Fruit fly (Drosophila melanogaster) S2 (cell line): Measurements from ENCODE around the gene CG5541.

Source experiments
- CG8478 ChIP-seq: fragments of >200 bp; optimal IDR thresholded peaks from 2 replicates; lab custom pipeline; 2018
- CTCF ChIP-seq, 2 experiments: fragments of >200 bp; optimal IDR thresholded peaks; 2 replicates each; lab custom pipeline; 2018

The CG5541 gene

dm6 chrX:15043700-15044225 is at the start of gene CG5541:
CG5541 (plus strand) TSS chrX:15044123.
- TF ChIP-seq CTCF (optimal IDR thresholded peaks at IDR 0.05; lab: Kevin White, UChicago) = no peak
- TF ChIP-seq CG8478 (lab: Kevin White, UChicago) = no peak

DNA sequence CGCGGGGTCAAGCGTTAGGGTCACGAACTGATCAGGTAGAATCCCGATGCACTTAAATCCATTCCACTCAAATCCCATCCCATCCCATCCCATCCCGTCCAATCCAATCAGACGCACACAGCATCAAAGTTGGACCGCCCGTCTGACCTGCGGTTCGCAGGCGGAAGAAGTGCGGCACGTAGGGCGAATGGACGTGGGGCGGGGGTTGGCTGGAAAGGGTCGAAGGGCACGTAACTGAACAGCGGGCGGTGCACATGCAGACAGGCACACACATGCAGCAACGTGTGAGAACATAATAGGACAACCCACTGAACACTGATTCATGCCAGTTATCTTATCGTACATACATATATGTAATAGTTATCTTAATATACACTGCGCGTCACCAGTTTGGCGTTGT is 24.5 kb upstream of the CG5541 start:
- no peak for TF ChIP-seq CG8478 (lab: Kevin White, UChicago)
- no peak for TF ChIP-seq CTCF (optimal IDR thresholded peaks at IDR 0.05; lab: Kevin White, UChicago)

DNA sequence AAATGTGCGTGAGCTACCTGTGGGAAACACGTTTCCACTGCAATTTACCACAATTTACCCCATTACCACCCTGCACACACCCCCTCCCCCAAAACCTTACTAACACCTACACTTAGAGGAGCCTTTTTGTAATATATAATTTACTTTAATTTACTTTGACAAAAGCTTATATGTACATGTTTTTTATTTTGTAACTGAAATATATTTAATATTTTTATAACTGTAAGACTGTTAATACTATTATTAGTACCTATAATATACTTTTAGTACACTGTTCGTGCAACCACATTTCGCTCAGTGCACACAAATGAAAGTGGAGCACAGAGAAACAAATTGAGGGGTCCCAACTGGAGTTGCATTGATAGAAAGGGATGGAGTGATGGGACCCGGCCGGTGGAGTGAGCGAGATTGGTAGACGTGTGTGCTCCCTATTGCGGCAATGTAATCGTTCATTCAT is 22.9 kb upstream of the CG5541 start:
- TF ChIP-seq CG8478 (lab: Kevin White, UChicago) = no peak

- TF ChIP-seq CG8478 (lab: Kevin White, UChicago) (no peak), CTCF (optimal IDR thresholded peaks at IDR 0.05; lab: Kevin White, UChicago) (no peak)
Observed at dm6 chrX:15022219-15022618, 21.7 kb upstream of the CG5541 start.

- TF ChIP-seq CTCF (optimal IDR thresholded peaks at IDR 0.05; lab: Kevin White, UChicago) = no peak
Observed at dm6 chrX:15023395-15023794, 20.5 kb upstream of the CG5541 start.

DNA sequence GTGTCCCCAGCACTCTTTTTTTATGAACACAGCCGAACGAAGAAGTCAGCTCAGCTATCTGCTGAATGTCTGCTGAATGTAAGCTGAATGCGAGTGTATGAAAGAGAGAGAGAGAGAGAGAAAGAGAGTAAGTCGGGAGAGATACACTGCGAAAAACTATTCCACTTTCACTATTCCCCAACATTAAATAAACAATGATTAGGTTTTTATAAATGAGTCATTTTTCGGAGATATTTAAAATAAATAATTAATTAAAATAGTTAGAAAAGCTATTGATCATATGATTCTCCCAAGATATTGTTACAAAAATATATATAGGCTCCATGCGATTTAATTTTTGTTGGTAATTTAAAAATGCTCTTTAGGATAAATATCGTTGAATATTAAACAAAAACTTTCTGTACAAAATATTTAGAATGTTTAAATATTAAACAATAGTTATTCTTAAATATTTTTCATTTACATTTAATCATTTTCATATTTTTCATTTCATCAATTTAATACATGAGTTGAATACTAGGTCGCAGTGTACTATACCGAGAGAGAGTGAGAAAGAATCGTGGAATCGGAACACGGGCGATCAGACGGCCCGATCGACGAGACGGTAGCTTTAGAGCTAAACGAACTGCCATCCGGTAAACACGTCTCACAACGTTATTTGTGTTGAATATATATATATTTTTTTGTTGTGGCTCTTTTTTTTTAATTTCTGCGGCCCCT is 19.9 kb upstream of the CG5541 start, which contains the start of gene be:
Gene be (plus strand): TSS at position 611 of the 720 bp plus-strand sequence.
- TF ChIP-seq CG8478 (lab: Kevin White, UChicago) (no peak), CTCF (optimal IDR thresholded peaks at IDR 0.05; lab: Kevin White, UChicago) (no peak)

DNA sequence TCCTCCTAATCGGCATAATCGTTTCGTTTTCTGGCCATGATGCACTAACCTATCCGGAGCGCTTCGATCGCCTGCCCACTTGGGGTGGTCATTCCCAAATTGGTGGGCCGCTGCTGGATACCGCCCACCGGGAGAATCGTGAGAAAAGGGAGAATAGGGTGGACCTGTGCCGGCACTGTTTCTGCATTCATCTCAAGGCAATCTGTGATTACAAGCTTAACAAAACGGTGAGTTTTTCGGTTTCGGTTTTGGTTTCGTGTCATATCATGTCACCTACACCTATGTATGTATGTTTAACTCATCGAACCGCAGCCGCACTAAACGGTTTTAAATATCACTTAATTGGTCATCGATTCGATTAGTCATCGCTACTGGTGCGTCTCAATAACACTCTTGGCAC is 19.2 kb upstream of the CG5541 start:
- TF ChIP-seq CTCF (optimal IDR thresholded peaks at IDR 0.05; lab: Kevin White, UChicago) (no peak), CG8478 (lab: Kevin White, UChicago) (no peak)

- no peak for TF ChIP-seq CTCF (optimal IDR thresholded peaks at IDR 0.05; lab: Kevin White, UChicago)
- TF ChIP-seq CG8478 (lab: Kevin White, UChicago) = no peak
Observed at dm6 chrX:15025737-15026136, 18.2 kb upstream of the CG5541 start.

DNA sequence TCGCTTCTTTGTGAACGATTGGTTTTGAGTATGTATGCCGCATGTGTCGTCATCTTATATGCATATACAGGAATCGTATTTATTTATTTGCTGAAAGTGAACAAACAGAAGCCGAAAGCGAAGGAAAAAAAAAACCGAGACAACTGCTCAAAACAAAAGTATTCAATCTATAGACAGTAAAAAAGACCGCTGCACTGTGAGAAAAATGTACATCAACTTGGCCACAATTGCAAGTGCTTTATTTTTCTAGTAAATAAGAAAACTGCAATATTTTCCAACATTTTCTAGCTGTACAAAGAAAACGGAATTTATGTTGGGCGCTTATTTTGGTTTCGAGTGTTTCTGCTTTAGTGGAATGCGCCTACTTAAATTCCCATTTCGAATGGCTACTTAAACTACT is 17.0 kb upstream of the CG5541 start:
- TF ChIP-seq CG8478 (lab: Kevin White, UChicago) (no peak), CTCF (optimal IDR thresholded peaks at IDR 0.05; lab: Kevin White, UChicago) (no peak)

DNA sequence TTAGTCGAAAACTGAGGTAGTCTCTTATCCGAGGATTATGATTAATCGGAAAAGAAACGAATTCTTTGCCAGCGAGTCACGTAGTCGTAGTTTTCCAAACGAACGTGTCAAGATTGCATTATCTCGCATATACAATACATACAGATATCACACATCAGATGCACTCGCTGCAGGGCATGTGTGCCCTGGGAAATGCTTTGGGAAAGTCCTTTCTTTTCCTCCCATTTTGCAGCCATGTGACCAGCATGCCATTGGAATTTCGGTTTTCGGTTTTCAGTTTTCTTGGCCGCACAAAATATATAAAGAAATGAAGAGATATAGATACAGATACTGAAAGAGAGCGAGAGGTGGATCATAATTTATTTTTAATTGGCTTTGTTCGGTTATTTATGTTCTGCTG is 15.8 kb upstream of the CG5541 start:
- TF ChIP-seq CG8478 (lab: Kevin White, UChicago) (no peak), CTCF (optimal IDR thresholded peaks at IDR 0.05; lab: Kevin White, UChicago) (no peak)

dm6 chrX:15029864-15030263 is 14.1 kb upstream of the CG5541 start:
- TF ChIP-seq CG8478 (lab: Kevin White, UChicago) (no peak), CTCF (optimal IDR thresholded peaks at IDR 0.05; lab: Kevin White, UChicago) (no peak)

DNA sequence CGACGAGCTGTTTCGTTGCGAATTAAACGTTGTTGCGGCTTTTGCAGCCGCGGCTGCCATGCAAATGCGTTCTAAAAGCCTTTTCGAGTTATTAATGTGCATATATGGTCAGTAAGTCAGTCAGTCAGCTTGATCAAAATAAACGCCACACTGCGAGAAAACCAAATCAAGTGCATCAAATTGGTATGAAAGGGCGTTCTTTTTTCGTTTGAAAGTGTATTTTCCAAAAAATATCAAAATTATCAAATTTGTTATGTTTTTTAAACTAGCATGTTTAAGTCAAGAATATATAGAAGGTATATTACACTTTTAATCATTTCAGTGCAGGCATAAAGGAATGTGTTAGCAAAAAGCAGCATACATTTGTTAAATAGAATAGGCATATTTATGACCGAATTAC is 1.4 kb upstream of the CG5541 start:
- TF ChIP-seq CG8478 (lab: Kevin White, UChicago) = no peak
- no peak for TF ChIP-seq CTCF (optimal IDR thresholded peaks at IDR 0.05; lab: Kevin White, UChicago)

DNA sequence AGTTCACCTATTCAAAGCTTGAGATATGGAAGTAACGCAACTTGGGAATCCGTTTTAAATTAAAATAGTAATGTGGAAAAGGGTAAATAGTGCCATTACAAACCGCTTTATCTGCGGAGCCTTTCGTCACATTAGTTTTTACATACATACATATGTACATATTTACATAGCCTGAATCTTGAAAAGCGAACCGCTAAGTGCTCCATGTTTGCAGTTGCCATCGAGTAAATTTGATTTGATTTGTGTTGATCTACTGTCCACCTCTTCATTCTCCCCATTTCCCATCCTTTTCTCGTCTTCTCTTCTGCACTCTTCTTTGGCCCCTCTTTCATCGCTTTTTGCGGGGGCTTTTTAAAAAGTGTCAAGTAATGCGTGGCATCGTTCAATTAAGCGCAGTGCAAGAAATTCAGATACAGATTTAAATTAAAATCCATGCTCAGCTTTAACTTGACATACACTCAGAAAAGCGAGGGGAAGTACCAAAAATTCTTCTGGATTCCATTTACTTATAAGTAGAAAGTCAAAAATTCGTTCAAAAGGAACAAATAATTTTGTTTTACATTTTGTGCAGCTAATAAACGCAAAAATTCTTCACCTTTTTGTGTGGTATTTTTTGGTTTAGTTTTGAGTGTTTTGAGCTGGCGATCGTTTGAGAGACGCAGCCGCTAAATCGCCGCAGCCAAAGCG is 767 bp upstream of the CG5541 start:
- TF ChIP-seq CG8478 (lab: Kevin White, UChicago) (no peak), CTCF (optimal IDR thresholded peaks at IDR 0.05; lab: Kevin White, UChicago) (no peak)

DNA sequence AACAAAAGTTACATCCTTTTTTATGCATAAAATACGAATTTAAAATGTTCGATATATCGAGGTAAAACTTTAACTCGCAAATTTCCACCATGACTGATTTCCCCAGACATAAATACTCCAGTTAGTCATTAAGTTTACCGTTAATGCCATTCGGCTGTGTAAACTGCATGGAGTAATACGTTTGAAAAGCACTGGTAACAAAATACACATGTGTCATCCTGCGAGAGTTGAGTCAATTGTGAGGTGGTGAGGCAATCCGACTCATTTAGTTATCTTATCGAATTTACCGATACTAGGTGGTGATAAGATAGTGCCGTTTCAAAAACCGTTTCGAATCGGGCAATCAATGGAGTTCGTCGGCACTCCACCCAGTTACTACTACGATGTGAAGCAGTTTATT is 1.7 kb downstream of the CG5541 start:
- TF ChIP-seq CG8478 (lab: Kevin White, UChicago) = no peak
- TF ChIP-seq CTCF (optimal IDR thresholded peaks at IDR 0.05; lab: Kevin White, UChicago) = no peak

DNA sequence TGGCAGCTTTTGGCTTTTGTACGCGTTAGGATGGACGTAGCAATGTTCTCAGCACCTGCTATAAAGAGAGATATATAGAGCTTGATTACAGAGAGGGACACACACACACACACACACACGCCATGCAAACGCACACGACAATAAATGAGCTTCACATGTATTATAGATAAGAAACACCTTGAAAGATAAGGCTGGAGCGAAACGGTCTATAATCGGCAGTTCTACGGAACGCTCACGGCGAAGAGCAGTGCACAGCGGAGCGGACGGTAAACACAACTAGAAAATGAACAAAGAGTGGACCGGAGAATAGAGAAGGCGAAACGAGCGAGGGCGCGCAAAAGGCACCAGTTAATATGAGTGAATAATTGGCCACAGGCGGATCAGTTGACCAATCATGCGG is 4.8 kb downstream of the CG5541 start:
- TF ChIP-seq CTCF (optimal IDR thresholded peaks at IDR 0.05; lab: Kevin White, UChicago) = no peak
- no peak for TF ChIP-seq CG8478 (lab: Kevin White, UChicago)
